Worm (Caenorhabditis elegans): ENCODE data around the gene slc-17.2.

The slc-17.2 gene

DNA sequence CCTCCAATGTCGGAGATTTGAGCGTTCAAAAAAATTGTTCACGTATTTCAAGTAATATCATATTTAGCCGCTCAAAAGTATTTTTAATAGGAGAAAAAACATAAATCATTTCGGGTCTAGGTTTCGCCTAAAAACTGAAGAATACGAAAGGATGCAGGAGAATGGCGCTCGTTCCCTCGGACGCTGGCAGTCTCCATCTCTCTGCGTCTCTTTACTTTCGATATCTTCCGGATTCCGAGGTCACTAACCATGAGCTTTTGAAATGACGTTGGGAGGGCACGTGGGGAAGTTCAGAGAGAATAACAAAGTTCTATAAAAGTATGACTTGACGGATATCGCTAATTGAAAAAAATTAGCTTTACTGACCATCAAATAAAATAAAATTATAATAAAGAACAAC is 1.0 kb upstream of the slc-17.2 start:
- TF ChIP-seq elt-3 (tag; optimal IDR thresholded peaks at IDR 0.05) (no peak), nfya-1 (tag; optimal IDR thresholded peaks at IDR 0.05; ENCODE audit: insufficient read depth) (peak; percentile 34), mdl-1 (tag; optimal IDR thresholded peaks at IDR 0.05) (peak; percentile 2), elt-2 (tag; optimal IDR thresholded peaks at IDR 0.05) (no peak), nhr-28 (tag; optimal IDR thresholded peaks at IDR 0.05) (no peak), mml-1 (tag; optimal IDR thresholded peaks at IDR 0.05) (no peak), fkh-2 (tag; optimal IDR thresholded peaks at IDR 0.05) (no peak), lin-39 (tag; optimal IDR thresholded peaks at IDR 0.05) (peak; percentile 9), nhr-11 (tag; optimal IDR thresholded peaks at IDR 0.05) (no peak), nhr-77 (tag; optimal IDR thresholded peaks at IDR 0.05) (no peak), egl-5 (tag; optimal IDR thresholded peaks at IDR 0.05) (no peak), pha-4 (tag; optimal IDR thresholded peaks at IDR 0.05) (no peak), snpc-4 (tag; optimal IDR thresholded peaks at IDR 0.05) (no peak), ztf-4 (tag; optimal IDR thresholded peaks at IDR 0.05) (no peak), elt-1 (tag; optimal IDR thresholded peaks at IDR 0.05) (no peak)

DNA sequence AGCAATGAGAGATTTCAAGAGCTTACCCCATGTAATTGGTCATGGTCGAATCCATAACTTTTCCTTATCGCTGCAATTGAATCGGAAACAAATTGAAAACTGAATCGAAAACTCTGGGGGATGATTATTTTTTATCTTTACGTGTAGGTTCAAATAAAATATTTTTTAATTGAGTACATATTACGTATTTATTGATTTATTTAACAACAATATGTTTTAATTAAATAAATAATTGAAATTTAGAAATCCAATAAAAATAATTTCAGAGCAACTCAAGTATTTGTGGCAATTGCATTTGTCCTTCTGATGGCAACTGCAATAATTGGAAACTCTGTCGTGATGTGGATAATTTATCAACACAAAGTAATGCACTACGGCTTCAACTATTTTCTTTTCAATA is 4.4 kb downstream of the slc-17.2 start, which contains the start of gene C38C10.3:
C38C10.3 (minus strand) TSS at position 101 of the 400 bp plus-strand sequence.
- TF ChIP-seq nhr-25 (tag; optimal IDR thresholded peaks at IDR 0.05) (no peak), snpc-4 (tag; optimal IDR thresholded peaks at IDR 0.05) (no peak), unc-62 (GFP tag; optimal IDR thresholded peaks at IDR 0.05) (no peak), tbx-2 (tag; optimal IDR thresholded peaks at IDR 0.05) (no peak)

DNA sequence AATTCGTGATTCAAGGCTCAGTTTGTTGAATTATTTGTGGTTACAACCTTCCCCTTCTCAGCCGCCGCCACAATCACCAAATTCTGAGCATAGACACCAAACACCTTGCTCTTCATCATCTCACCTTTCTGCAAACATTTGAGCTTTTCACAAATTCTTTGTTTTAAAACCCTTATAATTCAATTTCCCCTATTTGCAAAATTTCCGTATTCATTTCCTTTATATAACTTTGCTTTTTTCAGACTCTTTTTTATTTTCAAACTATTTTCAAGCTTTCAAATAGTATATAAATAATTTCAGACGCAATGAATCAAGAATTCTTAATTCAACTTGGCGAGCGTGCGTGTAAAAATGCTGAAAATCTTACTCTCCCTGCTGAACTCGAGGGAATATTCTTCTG is 6.4 kb downstream of the slc-17.2 start, which contains the start of gene tkr-1:
tkr-1 (plus strand) TSS at position 301 of the 400 bp plus-strand sequence.
- TF ChIP-seq lsy-12 (tag; optimal IDR thresholded peaks at IDR 0.05) (no peak), nhr-76 (tag; optimal IDR thresholded peaks at IDR 0.05) (no peak), elt-3 (tag; optimal IDR thresholded peaks at IDR 0.05) (no peak), lin-39 (tag; optimal IDR thresholded peaks at IDR 0.05) (no peak), pqm-1 (tag; optimal IDR thresholded peaks at IDR 0.05) (no peak), nhr-25 (tag; optimal IDR thresholded peaks at IDR 0.05) (no peak), nhr-43 (tag; optimal IDR thresholded peaks at IDR 0.05; ENCODE audit: poor library complexity, severe bottlenecking) (no peak), eor-1 (tag; optimal IDR thresholded peaks at IDR 0.05) (no peak), pha-4 (tag; optimal IDR thresholded peaks at IDR 0.05) (no peak), aly-2 (tag; optimal IDR thresholded peaks at IDR 0.05) (no peak), ceh-28 (tag; optimal IDR thresholded peaks at IDR 0.05) (no peak), egl-27 (tag; optimal IDR thresholded peaks at IDR 0.05) (no peak), mdl-1 (tag; optimal IDR thresholded peaks at IDR 0.05) (no peak), ztf-11 (tag; optimal IDR thresholded peaks at IDR 0.05) (no peak), tbx-2 (tag; optimal IDR thresholded peaks at IDR 0.05) (no peak), ama-1 (optimal IDR thresholded peaks at IDR 0.05) (no peak), ceh-9 (tag; optimal IDR thresholded peaks at IDR 0.05) (no peak)

DNA sequence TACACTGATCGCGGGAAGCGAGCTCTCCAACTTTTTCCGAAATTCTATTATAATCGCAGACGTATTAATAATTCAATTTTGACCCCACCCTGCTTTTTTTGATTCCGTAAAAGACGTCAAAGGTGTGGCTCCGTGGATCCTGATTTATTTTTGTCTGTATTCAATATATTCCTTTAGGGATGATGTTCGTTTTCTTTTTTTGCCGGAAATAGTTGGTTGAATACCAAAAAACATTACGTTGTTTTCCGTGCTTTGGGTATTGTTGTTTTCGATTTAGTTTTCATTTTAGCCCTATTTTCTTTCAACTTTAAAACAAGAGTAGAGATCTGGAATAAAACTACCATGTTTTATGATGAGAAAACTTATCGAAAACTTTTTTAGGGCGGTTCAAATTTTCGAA is 13.2 kb downstream of the slc-17.2 start:
- no peak for TF ChIP-seq ztf-11 (tag; optimal IDR thresholded peaks at IDR 0.05)
- no peak for TF ChIP-seq lin-15B (tag; optimal IDR thresholded peaks at IDR 0.05)
- no peak for TF ChIP-seq elt-2 (tag; optimal IDR thresholded peaks at IDR 0.05)
- TF ChIP-seq mml-1 (tag; optimal IDR thresholded peaks at IDR 0.05), result no peak
- TF ChIP-seq aly-2 (tag; optimal IDR thresholded peaks at IDR 0.05), result no peak
- no peak for TF ChIP-seq nhr-25 (tag; optimal IDR thresholded peaks at IDR 0.05)
- no peak for TF ChIP-seq egl-5 (tag; optimal IDR thresholded peaks at IDR 0.05)
- TF ChIP-seq fos-1 (tag; optimal IDR thresholded peaks at IDR 0.05), result no peak
- no peak for TF ChIP-seq snpc-4 (tag; optimal IDR thresholded peaks at IDR 0.05)
- TF ChIP-seq fkh-2 (tag; optimal IDR thresholded peaks at IDR 0.05), result no peak
- TF ChIP-seq egl-27 (tag; optimal IDR thresholded peaks at IDR 0.05), result no peak
- no peak for TF ChIP-seq skn-1 (tag; optimal IDR thresholded peaks at IDR 0.05)
- no peak for TF ChIP-seq hmg-11 (tag; optimal IDR thresholded peaks at IDR 0.05)
- no peak for TF ChIP-seq pqm-1 (tag; optimal IDR thresholded peaks at IDR 0.05)
- TF ChIP-seq lin-39 (tag; optimal IDR thresholded peaks at IDR 0.05), result no peak
- no peak for TF ChIP-seq daf-12 (tag; optimal IDR thresholded peaks at IDR 0.05)
- no peak for TF ChIP-seq ceh-82 (tag; optimal IDR thresholded peaks at IDR 0.05)
- no peak for TF ChIP-seq elt-3 (tag; optimal IDR thresholded peaks at IDR 0.05)
- no peak for TF ChIP-seq nhr-23 (tag; optimal IDR thresholded peaks at IDR 0.05)
- no peak for TF ChIP-seq lsy-12 (tag; optimal IDR thresholded peaks at IDR 0.05)

All from whole organism, L3 larva.